Worm (Caenorhabditis elegans) whole organism, L4/young adult: ENCODE results near the gene irld-32.

Experiments used
- W03F9.2 ChIP-seq: fragments of 150-350 bp; optimal IDR thresholded peaks from 2 replicates; lab custom pipeline; 2014; ENCODE audit warnings: missing biosample characterization, missing genetic modification characterization
- him-1 ChIP-seq: sonication (generic microtip); optimal IDR thresholded peaks from 2 replicates; lab custom pipeline; 2016; ENCODE audit warnings: missing genotype, missing genetic modification reagents, missing genetic modification characterization, missing compliant biosample characterization

DNA sequence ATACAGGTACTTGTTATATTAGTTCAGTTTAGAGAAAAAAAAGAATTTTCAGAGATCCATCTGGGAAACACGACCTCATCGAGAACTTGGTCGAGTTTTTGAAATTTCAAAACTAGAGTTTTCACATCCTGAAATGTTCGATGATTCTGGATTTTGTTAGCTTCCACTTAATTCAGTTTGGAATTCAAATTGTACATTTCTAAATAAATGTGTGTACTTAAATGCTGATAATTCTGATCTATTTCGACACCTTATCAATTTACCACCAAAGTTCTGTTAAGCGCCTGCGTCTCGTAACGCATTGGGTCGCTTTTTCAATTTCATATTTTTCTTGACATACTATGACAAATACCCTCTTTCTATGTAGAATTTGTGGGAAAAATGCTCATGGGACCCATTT is 37.1 kb upstream of the irld-32 start, which contains the start of gene nhr-226:
- TF ChIP-seq him-1 (tag; lab: Kevin White, UChicago) (no peak), W03F9.2 (tag; lab: Kevin White, UChicago) (no peak)
